Fruit fly (Drosophila melanogaster) whole organism, wandering third instar larva: Measurements from ENCODE around the gene CG14506.

Experiments used
- Abd-B ChIP-seq: fragments of >200 bp; optimal IDR thresholded peaks from 2 replicates; lab custom pipeline; 2017; ENCODE audit warnings: missing biosample characterization, missing genetic modification characterization
- CG32264 ChIP-seq: fragments of 200-800 bp; sonication (Bioruptor generic); optimal IDR thresholded peaks from 2 replicates; lab custom pipeline; 2016; ENCODE audit warnings: missing biosample characterization, missing genetic modification characterization
- CG9705 ChIP-seq: fragments of 200-800 bp; sonication (Bioruptor generic); optimal IDR thresholded peaks from 2 replicates; lab custom pipeline; 2018; ENCODE audit warnings: missing biosample characterization, mild to moderate bottlenecking, missing genetic modification characterization
- CrebA ChIP-seq: fragments of 200-800 bp; sonication (Bioruptor generic); optimal IDR thresholded peaks from 2 replicates; lab custom pipeline; 2016; ENCODE audit warnings: missing biosample characterization, mild to moderate bottlenecking, missing genetic modification characterization, borderline replicate concordance
- Dfd ChIP-seq: fragments of >200 bp; optimal IDR thresholded peaks from 2 replicates; lab custom pipeline; 2017; ENCODE audit warnings: missing biosample characterization, missing genetic modification characterization
- Dif ChIP-seq: fragments of 200-275, 200-300 bp; sonication (Bioruptor generic); optimal IDR thresholded peaks from 2 replicates; lab custom pipeline; 2018; ENCODE audit warnings: missing biosample characterization, missing genetic modification characterization; ENCODE audit not compliant: partially characterized antibody
- GATAd ChIP-seq: sonication (Bioruptor generic); optimal IDR thresholded peaks from 2 replicates; lab custom pipeline; 2016; ENCODE audit warnings: missing biosample characterization, missing genetic modification characterization
- HLH106 ChIP-seq: fragments of 200-800 bp; optimal IDR thresholded peaks from 3 replicates; lab custom pipeline; 2019; ENCODE audit warnings: missing biosample characterization, mild to moderate bottlenecking, missing genetic modification characterization, moderate library complexity
- Hnf4 ChIP-seq: fragments of 200-800 bp; sonication (Bioruptor generic); optimal IDR thresholded peaks from 2 replicates; lab custom pipeline; 2016; ENCODE audit warnings: missing biosample characterization, mild to moderate bottlenecking, missing genetic modification characterization
- Hr78 ChIP-seq: fragments of >200 bp; optimal IDR thresholded peaks from 2 replicates; lab custom pipeline; 2017; ENCODE audit warnings: missing biosample characterization, missing genetic modification characterization
- Hr83 ChIP-seq: fragments of 200-300 bp; sonication (Bioruptor generic); optimal IDR thresholded peaks from 2 replicates; lab custom pipeline; 2016; ENCODE audit warnings: missing biosample characterization, mild to moderate bottlenecking, missing genetic modification characterization, moderate library complexity; ENCODE audit not compliant: poor library complexity, severe bottlenecking
- Jra ChIP-seq: sonication (Bioruptor generic); optimal IDR thresholded peaks from 2 replicates; lab custom pipeline; 2016; ENCODE audit warnings: missing biosample characterization, missing genetic modification characterization
- Mio ChIP-seq: sonication (Bioruptor generic); optimal IDR thresholded peaks from 2 replicates; lab custom pipeline; 2016; ENCODE audit warnings: missing biosample characterization, missing genetic modification characterization
- Myc ChIP-seq: fragments of >200 bp; optimal IDR thresholded peaks from 2 replicates; lab custom pipeline; 2017
- N ChIP-seq: fragments of >200 bp; optimal IDR thresholded peaks from 2 replicates; lab custom pipeline; 2018; ENCODE audit warnings: missing biosample characterization, missing external identifiers, missing genetic modification characterization
- OdsH ChIP-seq: fragments of 200-800 bp; sonication (Bioruptor generic); optimal IDR thresholded peaks from 2 replicates; lab custom pipeline; 2016; ENCODE audit warnings: missing biosample characterization, mild to moderate bottlenecking, missing genetic modification characterization
- Rel ChIP-seq, 2 experiments: fragments of 200-800 bp; sonication (Bioruptor generic) in 1 of 2; optimal IDR thresholded peaks; 2 replicates in 1 of 2; 3 replicates in 1 of 2; lab custom pipeline; 2016 to 2019; ENCODE audit warnings: mild to moderate bottlenecking in 2 of 2, missing biosample characterization in 2 of 2, missing genetic modification characterization in 2 of 2, moderate library complexity in 1 of 2
- Sp1 ChIP-seq: fragments of 200-800 bp; sonication (Bioruptor generic); optimal IDR thresholded peaks from 3 replicates; lab custom pipeline; 2019; ENCODE audit warnings: missing biosample characterization, mild to moderate bottlenecking, missing genetic modification characterization, moderate library complexity
- Vsx2 ChIP-seq: fragments of 200-300, 225-300 bp; sonication (Bioruptor generic); optimal IDR thresholded peaks from 2 replicates; lab custom pipeline; 2018; ENCODE audit warnings: missing biosample characterization, missing genetic modification characterization; ENCODE audit not compliant: partially characterized antibody
- br ChIP-seq: fragments of 200-800 bp; sonication (Bioruptor generic); optimal IDR thresholded peaks from 2 replicates; lab custom pipeline; 2016; ENCODE audit warnings: missing biosample characterization, missing genetic modification characterization
- brk ChIP-seq: fragments of 200-800 bp; sonication (Bioruptor generic); optimal IDR thresholded peaks from 2 replicates; lab custom pipeline; 2016; ENCODE audit warnings: missing biosample characterization, mild to moderate bottlenecking, missing genetic modification characterization
- dl ChIP-seq, 2 experiments: fragments of 175-275, 200-275 bp in 1 of 2; fragments of 200-275 bp in 1 of 2; sonication (Bioruptor generic); optimal IDR thresholded peaks; lab custom pipeline; 2018; ENCODE audit warnings: mild to moderate bottlenecking in 2 of 2, missing biosample characterization in 2 of 2, missing genetic modification characterization in 2 of 2, moderate library complexity in 2 of 2; ENCODE audit not compliant: partially characterized antibody in 2 of 2, insufficient read depth in 1 of 2
- dmrt93B ChIP-seq: fragments of 200-800 bp; sonication (Bioruptor generic); optimal IDR thresholded peaks from 2 replicates; lab custom pipeline; 2018; ENCODE audit warnings: missing biosample characterization, mild to moderate bottlenecking, missing genetic modification characterization
- dsf ChIP-seq: sonication (Bioruptor generic); optimal IDR thresholded peaks from 2 replicates; lab custom pipeline; 2016; ENCODE audit warnings: missing biosample characterization, missing genetic modification characterization, borderline replicate concordance
- ey ChIP-seq: fragments of 200-800 bp; sonication (Bioruptor generic); optimal IDR thresholded peaks from 2 replicates; lab custom pipeline; 2016; ENCODE audit warnings: missing biosample characterization, missing genetic modification characterization
- foxo ChIP-seq, 2 experiments: fragments of 200-800 bp; sonication (Bioruptor generic); optimal IDR thresholded peaks; 2 replicates in 1 of 2; 3 replicates in 1 of 2; lab custom pipeline; 2016 to 2017; ENCODE audit warnings: missing biosample characterization in 2 of 2, missing genetic modification characterization in 2 of 2
- fru ChIP-seq: fragments of 200-800 bp; sonication (Bioruptor generic); optimal IDR thresholded peaks from 3 replicates; lab custom pipeline; 2016; ENCODE audit warnings: missing biosample characterization, mild to moderate bottlenecking, missing genetic modification characterization
- h ChIP-seq: fragments of 200-800 bp; sonication (Bioruptor generic); optimal IDR thresholded peaks from 3 replicates; lab custom pipeline; 2016; ENCODE audit warnings: missing biosample characterization, mild to moderate bottlenecking, missing genetic modification characterization
- jim ChIP-seq: fragments of 175-275, 200-325 bp; sonication (Bioruptor generic); optimal IDR thresholded peaks from 2 replicates; lab custom pipeline; 2016; ENCODE audit warnings: missing biosample characterization, mild to moderate bottlenecking, missing genetic modification characterization
- lola ChIP-seq: fragments of >200 bp; optimal IDR thresholded peaks from 2 replicates; lab custom pipeline; 2017; ENCODE audit warnings: missing biosample characterization, missing genetic modification characterization
- pan ChIP-seq: fragments of >200 bp; optimal IDR thresholded peaks from 2 replicates; lab custom pipeline; 2017
- psq ChIP-seq: fragments of 200-800 bp; sonication (Bioruptor generic); optimal IDR thresholded peaks from 3 replicates; lab custom pipeline; 2017; ENCODE audit warnings: missing biosample characterization, mild to moderate bottlenecking, missing genetic modification characterization, moderate library complexity
- rgr ChIP-seq: fragments of 200-800 bp; sonication (Bioruptor generic); optimal IDR thresholded peaks from 3 replicates; lab custom pipeline; 2016; ENCODE audit warnings: missing biosample characterization, mild to moderate bottlenecking, missing genetic modification characterization
- sage ChIP-seq: fragments of 200-800 bp; sonication (Bioruptor generic); optimal IDR thresholded peaks from 2 replicates; lab custom pipeline; 2016; ENCODE audit warnings: missing biosample characterization, mild to moderate bottlenecking, missing genetic modification characterization
- sv ChIP-seq: fragments of 200-800 bp; sonication (Bioruptor generic); optimal IDR thresholded peaks from 3 replicates; lab custom pipeline; 2016; ENCODE audit warnings: missing biosample characterization, missing genetic modification characterization
- tai ChIP-seq: sonication (Bioruptor generic); optimal IDR thresholded peaks from 2 replicates; lab custom pipeline; 2016; ENCODE audit warnings: missing biosample characterization, missing genetic modification characterization
- usp ChIP-seq: fragments of >200 bp; optimal IDR thresholded peaks from 2 replicates; lab custom pipeline; 2017; ENCODE audit warnings: missing biosample characterization, missing genetic modification characterization
- woc ChIP-seq: sonication (Bioruptor generic); optimal IDR thresholded peaks from 2 replicates; lab custom pipeline; 2016; ENCODE audit warnings: missing biosample characterization, mild to moderate bottlenecking, missing genetic modification characterization

The CG14506 gene

DNA sequence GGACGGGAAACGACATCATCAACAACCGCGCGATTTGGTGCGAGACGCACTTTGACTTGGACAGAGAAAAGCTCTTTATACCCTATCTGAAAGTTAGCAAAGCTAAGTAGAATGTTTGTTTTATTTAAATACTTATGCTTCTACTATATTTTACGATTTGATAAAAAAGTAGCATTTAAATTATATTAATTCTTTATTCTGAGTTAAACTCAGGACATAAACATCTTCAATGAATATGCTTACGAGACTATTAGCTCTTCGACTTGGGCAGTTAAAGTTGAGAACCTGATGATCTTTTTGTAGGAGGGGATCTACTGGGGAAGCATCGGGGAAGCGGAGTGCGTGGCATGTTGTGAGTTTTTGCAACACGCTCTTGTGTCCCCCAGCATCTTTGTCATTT is 19.2 kb downstream of the CG14506 start:
- TF ChIP-seq fru (peak; percentile 72), OdsH (GFP tag; lab: Kevin White, UChicago) (peak; percentile 75), woc (GFP tag; lab: Kevin White, UChicago) (peak; percentile 67), Abd-B (GFP tag; lab: Kevin White, UChicago) (no peak), Mio (GFP tag; lab: Kevin White, UChicago) (no peak), lola (GFP tag; lab: Kevin White, UChicago) (no peak), GATAd (GFP tag; lab: Kevin White, UChicago) (no peak), Hr83 (GFP tag; lab: Kevin White, UChicago) (no peak), usp (GFP tag; lab: Kevin White, UChicago) (no peak), h (GFP tag; lab: Kevin White, UChicago) (peak; percentile 70), br (GFP tag; lab: Kevin White, UChicago) (peak; percentile 13), Sp1 (GFP tag; lab: Kevin White, UChicago) (peak; percentile 22), pan (no peak), Hnf4 (peak; percentile 31), CG32264 (GFP tag; lab: Kevin White, UChicago) (no peak), Vsx2 (GFP tag; lab: Kevin White, UChicago) (no peak), Jra (GFP tag; lab: Kevin White, UChicago) (no peak), sage (GFP tag; lab: Kevin White, UChicago) (no peak), Dfd (no peak), Rel (GFP tag; optimal IDR thresholded peaks at IDR 0.05; lab: Kevin White, UChicago) (no peak), Rel (tag; optimal IDR thresholded peaks at IDR 0.05; lab: Kevin White, UChicago) (no peak), CrebA (peak; percentile 24), dmrt93B (peak; percentile 16), ey (GFP tag; lab: Kevin White, UChicago) (peak; percentile 71), Hr78 (GFP tag; lab: Kevin White, UChicago) (no peak), CG9705 (no peak), sv (GFP tag; lab: Kevin White, UChicago) (no peak), dl (GFP tag; optimal IDR thresholded peaks at IDR 0.05; lab: Kevin White, UChicago; ENCODE audit: insufficient read depth in 1 of 2, partially characterized antibody in 2 of 2) (no peak), rgr (peak; percentile 51), N (GFP tag; lab: Kevin White, UChicago) (no peak), jim (GFP tag; lab: Kevin White, UChicago) (no peak), tai (no peak), HLH106 (tag; lab: Kevin White, UChicago) (peak; percentile 42), foxo (GFP tag; optimal IDR thresholded peaks at IDR 0.05; lab: Kevin White, UChicago) (peak in 1 of 2 experiments; percentile 68), psq (peak; percentile 58), Dif (GFP tag; lab: Kevin White, UChicago) (no peak), Myc (no peak), brk (GFP tag; lab: Kevin White, UChicago) (peak; percentile 47), dsf (no peak)

DNA sequence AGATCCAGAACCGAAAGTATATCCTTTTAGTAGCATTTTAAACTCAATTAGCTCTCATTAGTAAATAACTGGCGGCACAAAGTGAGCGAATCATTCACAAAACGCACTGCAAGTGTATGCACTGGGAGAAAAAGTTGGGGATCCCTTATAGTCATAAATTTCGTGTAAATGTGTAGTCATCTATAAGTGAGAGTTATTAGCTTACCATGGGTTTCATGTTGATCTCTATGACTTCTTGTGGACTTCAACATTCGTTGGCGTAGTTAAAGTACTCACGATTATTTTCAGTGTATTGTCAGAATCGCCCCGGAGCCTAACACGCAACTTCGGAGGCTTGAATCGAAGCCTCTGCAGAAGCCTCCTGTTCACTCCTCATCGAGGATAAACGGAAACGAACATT is 20.0 kb downstream of the CG14506 start:
- TF ChIP-seq CrebA (no peak), dsf (peak; percentile 29), Abd-B (GFP tag; lab: Kevin White, UChicago) (no peak), Hnf4 (peak; percentile 80), GATAd (GFP tag; lab: Kevin White, UChicago) (no peak), pan (no peak), psq (peak; percentile 62), woc (GFP tag; lab: Kevin White, UChicago) (peak; percentile 61), Dfd (no peak), sv (GFP tag; lab: Kevin White, UChicago) (no peak), HLH106 (tag; lab: Kevin White, UChicago) (peak; percentile 82), Vsx2 (GFP tag; lab: Kevin White, UChicago) (no peak), dmrt93B (peak; percentile 60), tai (peak; percentile 34), Rel (GFP tag; optimal IDR thresholded peaks at IDR 0.05; lab: Kevin White, UChicago) (peak; percentile 54), Rel (tag; optimal IDR thresholded peaks at IDR 0.05; lab: Kevin White, UChicago) (no peak), Sp1 (GFP tag; lab: Kevin White, UChicago) (peak; percentile 82), Mio (GFP tag; lab: Kevin White, UChicago) (peak; percentile 0), Hr78 (GFP tag; lab: Kevin White, UChicago) (no peak), brk (GFP tag; lab: Kevin White, UChicago) (peak; percentile 44), ey (GFP tag; lab: Kevin White, UChicago) (peak; percentile 83), lola (GFP tag; lab: Kevin White, UChicago) (no peak), Dif (GFP tag; lab: Kevin White, UChicago) (no peak), h (GFP tag; lab: Kevin White, UChicago) (peak; percentile 86), rgr (peak; percentile 83), fru (peak; percentile 88), usp (GFP tag; lab: Kevin White, UChicago) (no peak), CG32264 (GFP tag; lab: Kevin White, UChicago) (peak; percentile 55), Jra (GFP tag; lab: Kevin White, UChicago) (peak; percentile 30), foxo (GFP tag; optimal IDR thresholded peaks at IDR 0.05; lab: Kevin White, UChicago) (peak in 1 of 2 experiments; percentile 87), CG9705 (peak; percentile 53), sage (GFP tag; lab: Kevin White, UChicago) (peak; percentile 62), br (GFP tag; lab: Kevin White, UChicago) (peak; percentile 87), dl (GFP tag; optimal IDR thresholded peaks at IDR 0.05; lab: Kevin White, UChicago; ENCODE audit: insufficient read depth in 1 of 2, partially characterized antibody in 2 of 2) (no peak), N (GFP tag; lab: Kevin White, UChicago) (no peak), Myc (no peak), OdsH (GFP tag; lab: Kevin White, UChicago) (peak; percentile 83)
